Fruit fly (Drosophila melanogaster): ENCODE data around the gene AdamTS-B.

The AdamTS-B gene

DNA sequence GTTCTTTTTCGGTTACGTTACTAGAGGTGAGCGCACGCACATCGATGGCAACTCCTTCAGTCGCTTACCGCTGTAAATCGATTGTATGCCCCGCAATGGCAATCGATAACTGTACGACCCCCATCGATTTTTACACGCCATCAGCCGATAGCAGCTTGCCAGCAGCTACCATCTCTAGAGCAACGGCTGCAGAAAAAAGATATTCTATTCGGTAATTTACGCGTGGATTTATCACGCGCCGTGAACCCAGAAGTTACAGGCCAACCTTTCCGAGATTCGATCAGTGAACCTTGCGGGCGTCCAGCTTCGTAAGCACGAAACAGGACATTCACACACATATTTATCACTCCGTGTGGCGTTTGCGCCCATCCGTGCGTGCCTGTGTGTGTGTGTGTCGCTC, 32.5 kb upstream of the AdamTS-B start, which contains the start of the genes Sirt4 and CG4119 (continued):
- TF ChIP-seq CG31224 (GFP tag; IDR thresholded peaks at IDR 0.05): no peak
- TF ChIP-seq CG12942 (GFP tag; optimal IDR thresholded peaks at IDR 0.05): no peak
- TF ChIP-seq CG13424 (tag; optimal IDR thresholded peaks at IDR 0.05): no peak
- no peak for TF ChIP-seq maf-S (GFP tag; optimal IDR thresholded peaks at IDR 0.05)
- no peak for TF ChIP-seq toy (GFP tag; IDR thresholded peaks at IDR 0.05)
- TF ChIP-seq esg (GFP tag; conservative IDR thresholded peaks at IDR 0.05): no peak
- TF ChIP-seq CG11696 (GFP tag; IDR thresholded peaks at IDR 0.05): no peak
- no peak for TF ChIP-seq D19B (GFP tag; optimal IDR thresholded peaks at IDR 0.05)
- TF ChIP-seq CG3995 (GFP tag; optimal IDR thresholded peaks at IDR 0.05): peak; percentile 16
- TF ChIP-seq CG4282 (GFP tag; optimal IDR thresholded peaks at IDR 0.05): no peak
- TF ChIP-seq danr (GFP tag; IDR thresholded peaks at IDR 0.05): no peak
- no peak for TF ChIP-seq CG18599 (GFP tag; optimal IDR thresholded peaks at IDR 0.05)
- TF ChIP-seq CG15011 (GFP tag; optimal IDR thresholded peaks at IDR 0.05): no peak
- peak; percentile 51 for TF ChIP-seq HmgD (GFP tag; optimal IDR thresholded peaks at IDR 0.05)
- no peak for TF ChIP-seq tap (tag; optimal IDR thresholded peaks at IDR 0.05)
- no peak for TF ChIP-seq BtbVII (GFP tag; optimal IDR thresholded peaks at IDR 0.05)
- TF ChIP-seq abd-A (tag; optimal IDR thresholded peaks at IDR 0.05): no peak
- no peak for TF ChIP-seq Neu2 (GFP tag; optimal IDR thresholded peaks at IDR 0.05; ENCODE audit: borderline replicate concordance)
- peak; percentile 25 for TF ChIP-seq shn (GFP tag; optimal IDR thresholded peaks at IDR 0.05)
- TF ChIP-seq Doc3 (GFP tag; IDR thresholded peaks at IDR 0.05; ENCODE audit: partially characterized antibody): peak; percentile 90
- TF ChIP-seq Dll (GFP tag; IDR thresholded peaks at IDR 0.05; ENCODE audit: partially characterized antibody): peak; percentile 90
- peak; percentile 91; the same call in 3 of the 4 replicates for TF ChIP-seq chinmo (GFP tag; IDR thresholded peaks at IDR 0.05; ENCODE audit: partially characterized antibody)
- no peak for TF ChIP-seq ssp (GFP tag; IDR thresholded peaks at IDR 0.05)
- TF ChIP-seq nerfin-1 (tag; optimal IDR thresholded peaks at IDR 0.05): peak; percentile 31
- TF ChIP-seq CG4328 (GFP tag; optimal IDR thresholded peaks at IDR 0.05): no peak
- TF ChIP-seq ham (GFP tag; IDR thresholded peaks at IDR 0.05): no peak
- no peak for TF ChIP-seq CG4854 (GFP tag; optimal IDR thresholded peaks at IDR 0.05)
- no peak for TF ChIP-seq run (tag; optimal IDR thresholded peaks at IDR 0.05)
- peak; percentile 18 for TF ChIP-seq Max (GFP tag; optimal IDR thresholded peaks at IDR 0.05)
- TF ChIP-seq bigmax (GFP tag; optimal IDR thresholded peaks at IDR 0.05): no peak
- no peak for TF ChIP-seq Dbx (GFP tag; IDR thresholded peaks at IDR 0.05)
- peak; percentile 98 for TF ChIP-seq CG6791 (GFP tag; IDR thresholded peaks at IDR 0.05; ENCODE audit: partially characterized antibody)
- TF ChIP-seq ash1 (GFP tag; optimal IDR thresholded peaks at IDR 0.05): no peak
- no peak for TF ChIP-seq bcd (GFP tag; optimal IDR thresholded peaks at IDR 0.05)
- TF ChIP-seq Drgx (GFP tag; IDR thresholded peaks at IDR 0.05): no peak
- TF ChIP-seq CG8089 (GFP tag; optimal IDR thresholded peaks at IDR 0.05): no peak
- 0 out of 3 replicates have a peak, but pooled peaks have one; percentile 33 for TF ChIP-seq zfh1 (GFP tag; IDR thresholded peaks at IDR 0.05)
- TF ChIP-seq pan (optimal IDR thresholded peaks at IDR 0.05): no peak
- TF ChIP-seq pan (GFP tag; optimal IDR thresholded peaks at IDR 0.05 in 1 of 2, IDR thresholded peaks at IDR 0.05 in 1 of 2): no peak
- peak; percentile 32 for TF ChIP-seq Dad (GFP tag; optimal IDR thresholded peaks at IDR 0.05)
- TF ChIP-seq Deaf1 (tag; optimal IDR thresholded peaks at IDR 0.05): peak; percentile 27
- no peak for TF ChIP-seq chn (GFP tag; optimal IDR thresholded peaks at IDR 0.05)
- peak; percentile 57; the same call in 1 of the 2 replicates for TF ChIP-seq sob (GFP tag; IDR thresholded peaks at IDR 0.05)
- TF ChIP-seq TFAM (GFP tag; optimal IDR thresholded peaks at IDR 0.05): no peak
- no peak for TF ChIP-seq lola (GFP tag; optimal IDR thresholded peaks at IDR 0.05)
- TF ChIP-seq pita (GFP tag; optimal IDR thresholded peaks at IDR 0.05): no peak
- TF ChIP-seq CG7987 (GFP tag; optimal IDR thresholded peaks at IDR 0.05): peak; percentile 11
- TF ChIP-seq CrebB (tag; optimal IDR thresholded peaks at IDR 0.05): no peak
- no peak for TF ChIP-seq CG17359 (tag; optimal IDR thresholded peaks at IDR 0.05)
- peak; percentile 20 for TF ChIP-seq CG13894 (tag; optimal IDR thresholded peaks at IDR 0.05)
- peak; percentile 59; the same call in 1 of the 2 replicates for TF ChIP-seq CG6272 (GFP tag; IDR thresholded peaks at IDR 0.05)
